ENCODE assay signal across 5 worm cellular contexts in the genomic region with DNA sequence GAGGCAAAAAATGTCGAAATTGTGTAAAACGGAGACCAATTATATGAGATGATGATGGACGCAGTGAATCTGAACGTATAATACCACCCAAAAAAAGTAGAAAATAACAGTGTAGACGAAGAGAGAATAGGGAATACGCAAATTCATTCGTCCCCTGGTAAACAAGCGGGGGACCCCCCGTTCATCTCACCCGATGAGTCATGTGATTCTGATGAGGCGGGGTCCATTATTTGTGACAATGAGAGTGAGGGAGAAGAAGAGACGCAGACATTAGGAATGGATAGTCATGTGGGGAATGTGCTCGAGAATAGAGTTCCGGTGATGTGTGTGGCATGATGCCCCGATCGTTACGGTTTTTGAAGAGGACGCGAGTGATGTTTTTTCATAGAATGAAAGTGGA.
TF ChIP-seq lines count a peak whose summit lies in the region.

No protein-coding gene starts in this region.

TF ChIP-seq in whole organism, L1 larva, 84 proteins besides CTCF, POLR2A, EP300 and RAD21 (continues in another document):
- TF ChIP-seq blmp-1 (tag; optimal IDR thresholded peaks at IDR 0.05; lab: Kevin White, UChicago) (peak; percentile 29), skn-1 (tag; optimal IDR thresholded peaks at IDR 0.05; lab: Kevin White, UChicago) (peak; percentile 65), isw-1 (GFP tag; IDR thresholded peaks at IDR 0.05; lab: Robert Waterston, UW) (no peak), unc-98 (GFP tag; IDR thresholded peaks at IDR 0.05; lab: Robert Waterston, UW) (no peak), jun-1 (tag; optimal IDR thresholded peaks at IDR 0.05; lab: Kevin White, UChicago) (peak; percentile 9), grh-1 (GFP tag; IDR thresholded peaks at IDR 0.05; lab: Robert Waterston, UW) (peak; percentile 60), xbp-1 (tag; optimal IDR thresholded peaks at IDR 0.05; lab: Kevin White, UChicago) (peak; percentile 44), irx-1 (tag; optimal IDR thresholded peaks at IDR 0.05; lab: Kevin White, UChicago) (peak; percentile 24), hlh-17 (GFP tag; optimal IDR thresholded peaks at IDR 0.05; lab: Kevin White, UChicago; ENCODE audit: borderline replicate concordance) (no peak), C04F5.9 (tag; optimal IDR thresholded peaks at IDR 0.05; lab: Kevin White, UChicago) (no peak), fkh-8 (tag; optimal IDR thresholded peaks at IDR 0.05; lab: Kevin White, UChicago) (no peak), nhr-85 (tag; lab: Kevin White, UChicago) (peak; percentile 92), lin-35 (GFP tag; optimal IDR thresholded peaks at IDR 0.05; lab: Kevin White, UChicago) (peak; percentile 36 to 67), ceh-90 (tag; optimal IDR thresholded peaks at IDR 0.05; lab: Kevin White, UChicago) (no peak), nhr-237 (tag; optimal IDR thresholded peaks at IDR 0.05; lab: Kevin White, UChicago) (no peak), ces-1 (GFP tag; optimal IDR thresholded peaks at IDR 0.05; lab: Kevin White, UChicago) (no peak), lir-3 (tag; optimal IDR thresholded peaks at IDR 0.05; lab: Kevin White, UChicago; ENCODE audit: poor library complexity) (peak; percentile 56), zip-4 (GFP tag; optimal IDR thresholded peaks at IDR 0.05; lab: Kevin White, UChicago) (no peak)

TF ChIP-seq in whole organism, L3 larva, 47 proteins besides CTCF, POLR2A, EP300 and RAD21:
- TF ChIP-seq egl-5 (tag; optimal IDR thresholded peaks at IDR 0.05; lab: Kevin White, UChicago): peak; percentile 92
- TF ChIP-seq ama-1 (optimal IDR thresholded peaks at IDR 0.05; lab: Kevin White, UChicago): peak; percentile 22
- TF ChIP-seq elt-2 (tag; optimal IDR thresholded peaks at IDR 0.05; lab: Kevin White, UChicago): peak; percentile 14
- TF ChIP-seq pha-4 (tag; optimal IDR thresholded peaks at IDR 0.05; lab: Kevin White, UChicago): peak; percentile 84
- peak; percentile 47 for TF ChIP-seq nfya-1 (tag; optimal IDR thresholded peaks at IDR 0.05; lab: Kevin White, UChicago; ENCODE audit: insufficient read depth)
- peak; percentile 71 for TF ChIP-seq jun-1 (tag; optimal IDR thresholded peaks at IDR 0.05; lab: Kevin White, UChicago)
- TF ChIP-seq pqm-1 (tag; optimal IDR thresholded peaks at IDR 0.05; lab: Kevin White, UChicago): peak; percentile 1
- peak; percentile 31 for TF ChIP-seq lin-39 (tag; optimal IDR thresholded peaks at IDR 0.05; lab: Kevin White, UChicago)
- TF ChIP-seq nhr-23 (tag; optimal IDR thresholded peaks at IDR 0.05; lab: Kevin White, UChicago): peak; percentile 38
- TF ChIP-seq ztf-11 (tag; optimal IDR thresholded peaks at IDR 0.05; lab: Kevin White, UChicago): no peak
- peak; percentile 4 for TF ChIP-seq nhr-25 (tag; optimal IDR thresholded peaks at IDR 0.05; lab: Kevin White, UChicago)
- no peak for TF ChIP-seq sea-2 (GFP tag; optimal IDR thresholded peaks at IDR 0.05; lab: Kevin White, UChicago)
- TF ChIP-seq lsy-12 (tag; optimal IDR thresholded peaks at IDR 0.05; lab: Kevin White, UChicago): peak; percentile 20
- TF ChIP-seq R02D3.7 (tag; optimal IDR thresholded peaks at IDR 0.05; lab: Kevin White, UChicago): no peak
- TF ChIP-seq nhr-43 (tag; optimal IDR thresholded peaks at IDR 0.05; lab: Kevin White, UChicago; ENCODE audit: poor library complexity, severe bottlenecking): peak; percentile 22

TF ChIP-seq in whole organism, early embryonic, 17 proteins besides CTCF, POLR2A, EP300 and RAD21:
- no peak for TF ChIP-seq hnd-1 (tag; optimal IDR thresholded peaks at IDR 0.05; lab: Kevin White, UChicago)
- no peak for TF ChIP-seq tbx-37 (GFP tag; conservative IDR thresholded peaks at IDR 0.05; lab: Robert Waterston, UW)
- no peak for TF ChIP-seq hmbx-1 (tag; optimal IDR thresholded peaks at IDR 0.05; lab: Kevin White, UChicago)
- TF ChIP-seq tra-4 (tag; optimal IDR thresholded peaks at IDR 0.05; lab: Kevin White, UChicago): no peak
- TF ChIP-seq F13C5.2 (tag; optimal IDR thresholded peaks at IDR 0.05; lab: Kevin White, UChicago): peak; percentile 43
- TF ChIP-seq tbx-11 (GFP tag; IDR thresholded peaks at IDR 0.05; lab: Robert Waterston, UW): no peak
- TF ChIP-seq flt-1 (GFP tag; IDR thresholded peaks at IDR 0.05; lab: Robert Waterston, UW): 0 out of 2 replicates have a peak, but pooled peaks have one; percentile 4
- TF ChIP-seq hmg-4 (GFP tag; optimal IDR thresholded peaks at IDR 0.05; lab: Kevin White, UChicago): peak; percentile 75
- no peak for TF ChIP-seq ama-1 (optimal IDR thresholded peaks at IDR 0.05; lab: Kevin White, UChicago)
- no peak for TF ChIP-seq ceh-13 (GFP tag; optimal IDR thresholded peaks at IDR 0.05; lab: Kevin White, UChicago)
- TF ChIP-seq scrt-1 (GFP tag; IDR thresholded peaks at IDR 0.05; lab: Robert Waterston, UW): no peak
- no peak for TF ChIP-seq sea-1 (GFP tag; conservative IDR thresholded peaks at IDR 0.05; lab: Robert Waterston, UW)
- no peak for TF ChIP-seq B0310.2 (tag; optimal IDR thresholded peaks at IDR 0.05; lab: Kevin White, UChicago)
- no peak for TF ChIP-seq ets-7 (tag; optimal IDR thresholded peaks at IDR 0.05; lab: Kevin White, UChicago)
- no peak for TF ChIP-seq aly-1 (tag; optimal IDR thresholded peaks at IDR 0.05; lab: Kevin White, UChicago)
- TF ChIP-seq pes-1 (GFP tag; IDR thresholded peaks at IDR 0.05; lab: Robert Waterston, UW): no peak
- no peak for TF ChIP-seq ceh-36 (tag; optimal IDR thresholded peaks at IDR 0.05; lab: Kevin White, UChicago)

TF ChIP-seq in whole organism, midembryonic, 9 proteins besides CTCF, POLR2A, EP300 and RAD21:
- TF ChIP-seq cog-1 (tag; optimal IDR thresholded peaks at IDR 0.05; lab: Kevin White, UChicago) (peak; percentile 15), ref-1 (GFP tag; conservative IDR thresholded peaks at IDR 0.05; lab: Robert Waterston, UW) (no peak), flt-1 (GFP tag; IDR thresholded peaks at IDR 0.05; lab: Robert Waterston, UW) (0 out of 2 replicates have a peak, but pooled peaks have one; percentile 46), tab-1 (GFP tag; IDR thresholded peaks at IDR 0.05; lab: Robert Waterston, UW) (no peak), med-1 (GFP tag; optimal IDR thresholded peaks at IDR 0.05; lab: Kevin White, UChicago; ENCODE audit: insufficient read depth) (no peak), klf-2 (GFP tag; conservative IDR thresholded peaks at IDR 0.05; lab: Robert Waterston, UW) (no peak)

TF ChIP-seq in whole organism, young adult, 124 proteins besides CTCF, POLR2A, EP300 and RAD21 (continues in another document):
- no peak for TF ChIP-seq hlh-26 (GFP tag; conservative IDR thresholded peaks at IDR 0.05; lab: Robert Waterston, UW)
- TF ChIP-seq Y56A3A.18 (GFP tag; IDR thresholded peaks at IDR 0.05; lab: Robert Waterston, UW): no peak
- no peak for TF ChIP-seq ekl-4 (GFP tag; IDR thresholded peaks at IDR 0.05; lab: Robert Waterston, UW)
- TF ChIP-seq mes-4 (tag; optimal IDR thresholded peaks at IDR 0.05; lab: Kevin White, UChicago): no peak
- TF ChIP-seq bed-1 (GFP tag; IDR thresholded peaks at IDR 0.05; lab: Robert Waterston, UW): no peak
- no peak for TF ChIP-seq rcor-1 (GFP tag; IDR thresholded peaks at IDR 0.05; lab: Robert Waterston, UW)
- no peak for TF ChIP-seq him-1 (tag; optimal IDR thresholded peaks at IDR 0.05; lab: Kevin White, UChicago)
- no peak for TF ChIP-seq ZK185.1 (tag; optimal IDR thresholded peaks at IDR 0.05; lab: Kevin White, UChicago; ENCODE audit: poor library complexity, severe bottlenecking)
- no peak for TF ChIP-seq egl-44 (GFP tag; IDR thresholded peaks at IDR 0.05; lab: Robert Waterston, UW)
- TF ChIP-seq ceh-58 (GFP tag; IDR thresholded peaks at IDR 0.05; lab: Robert Waterston, UW): no peak
- no peak for TF ChIP-seq ztf-6 (GFP tag; IDR thresholded peaks at IDR 0.05; lab: Robert Waterston, UW)
- TF ChIP-seq sdz-38 (tag; optimal IDR thresholded peaks at IDR 0.05; lab: Kevin White, UChicago): no peak
- no peak for TF ChIP-seq fkh-3 (tag; optimal IDR thresholded peaks at IDR 0.05; lab: Kevin White, UChicago)
- no peak for TF ChIP-seq madf-3 (GFP tag; IDR thresholded peaks at IDR 0.05; lab: Robert Waterston, UW)
- peak; percentile 53 for TF ChIP-seq atf-7 (tag; optimal IDR thresholded peaks at IDR 0.05; lab: Kevin White, UChicago)
- peak; percentile 43; the same call in 1 of the 2 replicates for TF ChIP-seq dox-1 (GFP tag; IDR thresholded peaks at IDR 0.05; lab: Robert Waterston, UW)
- TF ChIP-seq F22D6.2 (tag; optimal IDR thresholded peaks at IDR 0.05; lab: Kevin White, UChicago): no peak
- TF ChIP-seq ztf-25 (GFP tag; IDR thresholded peaks at IDR 0.05; lab: Robert Waterston, UW): no peak
- TF ChIP-seq bed-2 (GFP tag; IDR thresholded peaks at IDR 0.05; lab: Robert Waterston, UW): no peak
- no peak for TF ChIP-seq hsf-1 (GFP tag; IDR thresholded peaks at IDR 0.05; lab: Robert Waterston, UW)
- TF ChIP-seq athp-1 (tag; optimal IDR thresholded peaks at IDR 0.05; lab: Kevin White, UChicago): no peak
- TF ChIP-seq C06A6.2 (GFP tag; conservative IDR thresholded peaks at IDR 0.05; lab: Robert Waterston, UW): no peak
- TF ChIP-seq sptf-2 (GFP tag; optimal IDR thresholded peaks at IDR 0.05; lab: Kevin White, UChicago): no peak
- no peak for TF ChIP-seq T07F8.4 (tag; optimal IDR thresholded peaks at IDR 0.05; lab: Kevin White, UChicago)
- peak; percentile 46; the same call in 1 of the 2 replicates for TF ChIP-seq lin-26 (GFP tag; IDR thresholded peaks at IDR 0.05; lab: Robert Waterston, UW)
- TF ChIP-seq let-607 (tag; optimal IDR thresholded peaks at IDR 0.05; lab: Kevin White, UChicago): no peak
- no peak for TF ChIP-seq B0261.1 (tag; optimal IDR thresholded peaks at IDR 0.05; lab: Kevin White, UChicago)
- TF ChIP-seq efl-1 (GFP tag; optimal IDR thresholded peaks at IDR 0.05; lab: Kevin White, UChicago): no peak
- TF ChIP-seq D2030.7 (GFP tag; IDR thresholded peaks at IDR 0.05; lab: Robert Waterston, UW): no peak
- TF ChIP-seq dpff-1 (tag; optimal IDR thresholded peaks at IDR 0.05; lab: Kevin White, UChicago): no peak
- no peak for TF ChIP-seq mel-28 (tag; optimal IDR thresholded peaks at IDR 0.05; lab: Kevin White, UChicago; ENCODE audit: borderline replicate concordance)
- 0 out of 2 replicates have a peak, but pooled peaks have one; percentile 52 for TF ChIP-seq pbrm-1 (GFP tag; IDR thresholded peaks at IDR 0.05; lab: Robert Waterston, UW)
- no peak for TF ChIP-seq nhr-120 (GFP tag; IDR thresholded peaks at IDR 0.05; lab: Robert Waterston, UW)
- no peak for TF ChIP-seq snpc-4 (GFP tag; optimal IDR thresholded peaks at IDR 0.05; lab: Kevin White, UChicago)
- TF ChIP-seq snpc-4 (tag; optimal IDR thresholded peaks at IDR 0.05; lab: Kevin White, UChicago): peak in 1 of 4 experiments; percentile 6
- TF ChIP-seq cebp-1 (GFP tag; IDR thresholded peaks at IDR 0.05; lab: Robert Waterston, UW): no peak; the same call in 1 of the 2 replicates
- peak; percentile 74 for TF ChIP-seq cebp-1 (tag; optimal IDR thresholded peaks at IDR 0.05; lab: Kevin White, UChicago)
- no peak for TF ChIP-seq T26A5.8 (tag; optimal IDR thresholded peaks at IDR 0.05; lab: Kevin White, UChicago)
- TF ChIP-seq nfyb-1 (GFP tag; IDR thresholded peaks at IDR 0.05; lab: Robert Waterston, UW): peak; percentile 68
